Worm (Caenorhabditis elegans): Measurements from ENCODE around the gene icln-1.

- TF ChIP-seq mep-1 (tag; optimal IDR thresholded peaks at IDR 0.05) (no peak), lsy-2 (tag; optimal IDR thresholded peaks at IDR 0.05) (no peak), nhr-237 (tag; optimal IDR thresholded peaks at IDR 0.05) (no peak)
Measured at ce11 chrIV:9093932-9094331, 1.5 kb downstream of the icln-1 start, which contains the start of gene lpl-1.
